Worm (Caenorhabditis elegans) whole organism, dauer: ENCODE measurements around the gene Y73B3A.4.
"Not testable (repeated sequence)": the region's sequence is repeated elsewhere in the genome, so short reads cannot be mapped to it uniquely, and the experiment has no call there.

Source experiments
- unc-62 ChIP-seq: sonication (generic microtip); optimal IDR thresholded peaks from 2 replicates; lab custom pipeline; 2017; ENCODE audit warnings: missing biosample characterization, missing genetic modification reagents, missing genetic modification characterization

Gene Y73B3A.4

ce11 chrX:104737-105136 is at the start of gene Y73B3A.4:
Y73B3A.4 (minus strand) TSS chrX:104777.
- not testable (repeated sequence) for TF ChIP-seq unc-62 (GFP tag; lab: Kevin White, UChicago)

ce11 chrX:147824-148223 is 43.2 kb upstream of the Y73B3A.4 start, which contains the start of gene Y73B3A.11:
Y73B3A.11 (plus strand) TSS chrX:148124.
- TF ChIP-seq unc-62 (GFP tag; lab: Kevin White, UChicago), result no peak

ce11 chrX:146832-147231 is 42.3 kb upstream of the Y73B3A.4 start:
- TF ChIP-seq unc-62 (GFP tag; lab: Kevin White, UChicago), result no peak

- TF ChIP-seq unc-62 (GFP tag; lab: Kevin White, UChicago), result no peak
These were observed 36.6 kb upstream of the Y73B3A.4 start, which contains the start of gene Y73B3A.8 for ce11 chrX:141149-141548. Y73B3A.8 (minus strand) TSS chrX:141249.

- TF ChIP-seq unc-62 (GFP tag; lab: Kevin White, UChicago), result not testable (repeated sequence)
These were observed 14.8 kb upstream of the Y73B3A.4 start, which contains the start of gene fbxa-16 for ce11 chrX:119363-119762. fbxa-16 (plus strand) TSS chrX:119663.

- no peak for TF ChIP-seq unc-62 (GFP tag; lab: Kevin White, UChicago)
These were observed 12.5 kb upstream of the Y73B3A.4 start, which contains the start of gene fbxa-222 for ce11 chrX:117080-117479. fbxa-222 (plus strand) TSS chrX:117380.

- not testable (repeated sequence) for TF ChIP-seq unc-62 (GFP tag; lab: Kevin White, UChicago)
These were observed 9.8 kb upstream of the Y73B3A.4 start, which contains the start of gene fbxa-221 for ce11 chrX:114400-114799. fbxa-221 (plus strand) TSS chrX:114700.

ce11 chrX:108929-109328 is 4.4 kb upstream of the Y73B3A.4 start, which contains the start of gene elk-2:
elk-2 (minus strand) TSS chrX:109029.
- TF ChIP-seq unc-62 (GFP tag; lab: Kevin White, UChicago), result not testable (repeated sequence)

ce11 chrX:88905-89304 is 15.7 kb downstream of the Y73B3A.4 start:
- no peak for TF ChIP-seq unc-62 (GFP tag; lab: Kevin White, UChicago)

ce11 chrX:84602-85001 is 20.0 kb downstream of the Y73B3A.4 start:
- TF ChIP-seq unc-62 (GFP tag; lab: Kevin White, UChicago), result no peak

- not testable (repeated sequence) for TF ChIP-seq unc-62 (GFP tag; lab: Kevin White, UChicago)
These were observed 57.1 kb downstream of the Y73B3A.4 start, which contains the start of gene Y73B3A.20 for ce11 chrX:47484-47883. Y73B3A.20 (plus strand) TSS chrX:47690.

- TF ChIP-seq unc-62 (GFP tag; lab: Kevin White, UChicago), result not testable (repeated sequence)
These were observed 57.7 kb downstream of the Y73B3A.4 start, which contains the start of gene Y73B3A.1 for ce11 chrX:46833-47232. Y73B3A.1 (minus strand) TSS chrX:46933.
